Fruit fly (Drosophila melanogaster): ENCODE data around the gene Sidpn.

Gene Sidpn

DNA sequence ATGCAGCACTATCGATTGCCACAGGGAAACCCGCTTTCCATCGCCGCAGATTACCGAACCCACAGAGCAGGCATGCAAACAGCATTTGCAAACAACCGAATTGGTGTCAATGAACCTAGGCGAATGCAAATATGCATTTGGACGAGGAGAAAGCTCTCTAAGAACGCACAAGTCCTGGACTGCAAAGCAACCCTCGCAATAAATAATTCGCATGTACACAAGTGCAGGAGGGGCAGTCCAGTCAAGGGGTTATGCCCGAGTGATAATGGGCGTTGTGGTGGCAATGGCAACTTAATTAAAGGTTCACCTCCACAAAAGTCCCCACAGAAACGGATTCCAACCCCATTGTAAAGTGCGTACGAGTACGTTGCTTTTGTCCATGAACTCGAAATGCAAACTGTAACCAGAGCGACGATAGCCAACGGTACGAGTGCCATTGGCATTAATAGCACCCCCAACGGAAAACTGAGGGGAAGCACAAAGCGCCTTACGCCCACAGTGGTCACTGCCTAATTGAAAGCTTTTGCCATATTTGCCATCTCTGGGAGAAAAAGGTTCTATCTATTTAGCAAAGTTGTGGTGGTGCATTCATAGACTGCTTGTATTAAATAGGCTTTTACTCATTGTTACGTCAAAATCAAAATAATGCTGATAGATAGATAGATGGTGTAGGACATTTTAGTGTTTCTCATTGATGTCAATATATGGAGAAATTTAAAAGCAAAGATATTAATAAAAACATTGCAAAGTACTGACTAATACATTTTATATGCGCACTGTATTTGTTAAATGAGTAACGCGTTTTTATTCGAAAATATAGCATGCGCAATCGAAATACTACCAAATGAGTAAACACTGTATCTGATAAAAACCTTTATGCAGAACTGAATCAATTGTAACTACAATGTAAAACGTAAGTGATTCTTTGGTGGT, 44.4 kb upstream of the Sidpn start:
- TF ChIP-seq CG7045 (GFP tag; optimal IDR thresholded peaks at IDR 0.05) (no peak), Crg-1 (GFP tag; optimal IDR thresholded peaks at IDR 0.05) (no peak), kay (GFP tag; ENCODE audit: borderline replicate concordance) (peak; percentile 63), CG1620 (GFP tag; optimal IDR thresholded peaks at IDR 0.05) (no peak), Mnt (GFP tag; optimal IDR thresholded peaks at IDR 0.05) (no peak), CG12768 (GFP tag; optimal IDR thresholded peaks at IDR 0.05) (peak; percentile 52)

DNA sequence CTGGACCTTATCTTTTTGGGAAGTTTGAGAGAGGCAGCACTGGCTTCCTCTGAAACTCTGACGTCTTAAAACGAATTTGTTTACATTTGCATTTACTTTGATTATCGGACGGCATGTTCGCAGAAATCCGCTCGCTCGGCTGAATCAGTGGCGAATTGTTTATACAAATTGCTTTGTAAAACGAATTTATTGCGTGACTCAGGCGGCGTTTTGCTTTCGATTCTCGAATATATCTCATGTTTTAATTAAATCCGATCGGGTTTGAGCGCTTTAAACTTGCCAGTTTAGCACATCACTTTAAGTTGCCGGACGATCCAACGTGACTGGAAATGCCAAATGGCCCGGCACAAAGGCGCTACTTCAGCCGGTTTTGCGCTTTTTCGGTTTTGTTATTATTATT, 43.4 kb upstream of the Sidpn start:
- TF ChIP-seq Mnt (GFP tag; optimal IDR thresholded peaks at IDR 0.05) (no peak), CG1620 (GFP tag; optimal IDR thresholded peaks at IDR 0.05) (no peak), Clk (GFP tag; optimal IDR thresholded peaks at IDR 0.05) (no peak), cnc (optimal IDR thresholded peaks at IDR 0.05) (no peak), pad (GFP tag; optimal IDR thresholded peaks at IDR 0.05) (no peak), CG7045 (GFP tag; optimal IDR thresholded peaks at IDR 0.05) (no peak), kay (GFP tag; ENCODE audit: borderline replicate concordance) (no peak), bab1 (GFP tag; optimal IDR thresholded peaks at IDR 0.05) (no peak), cic (GFP tag; optimal IDR thresholded peaks at IDR 0.05) (peak; percentile 15), CG33017 (tag; optimal IDR thresholded peaks at IDR 0.05) (peak; percentile 5), tj (GFP tag; optimal IDR thresholded peaks at IDR 0.05) (peak; percentile 51), CG12768 (GFP tag; optimal IDR thresholded peaks at IDR 0.05) (no peak), CG7101 (tag; optimal IDR thresholded peaks at IDR 0.05) (no peak), Hr96 (GFP tag; optimal IDR thresholded peaks at IDR 0.05) (no peak), ovo (GFP tag; optimal IDR thresholded peaks at IDR 0.05) (no peak), Crg-1 (GFP tag; optimal IDR thresholded peaks at IDR 0.05) (no peak)

DNA sequence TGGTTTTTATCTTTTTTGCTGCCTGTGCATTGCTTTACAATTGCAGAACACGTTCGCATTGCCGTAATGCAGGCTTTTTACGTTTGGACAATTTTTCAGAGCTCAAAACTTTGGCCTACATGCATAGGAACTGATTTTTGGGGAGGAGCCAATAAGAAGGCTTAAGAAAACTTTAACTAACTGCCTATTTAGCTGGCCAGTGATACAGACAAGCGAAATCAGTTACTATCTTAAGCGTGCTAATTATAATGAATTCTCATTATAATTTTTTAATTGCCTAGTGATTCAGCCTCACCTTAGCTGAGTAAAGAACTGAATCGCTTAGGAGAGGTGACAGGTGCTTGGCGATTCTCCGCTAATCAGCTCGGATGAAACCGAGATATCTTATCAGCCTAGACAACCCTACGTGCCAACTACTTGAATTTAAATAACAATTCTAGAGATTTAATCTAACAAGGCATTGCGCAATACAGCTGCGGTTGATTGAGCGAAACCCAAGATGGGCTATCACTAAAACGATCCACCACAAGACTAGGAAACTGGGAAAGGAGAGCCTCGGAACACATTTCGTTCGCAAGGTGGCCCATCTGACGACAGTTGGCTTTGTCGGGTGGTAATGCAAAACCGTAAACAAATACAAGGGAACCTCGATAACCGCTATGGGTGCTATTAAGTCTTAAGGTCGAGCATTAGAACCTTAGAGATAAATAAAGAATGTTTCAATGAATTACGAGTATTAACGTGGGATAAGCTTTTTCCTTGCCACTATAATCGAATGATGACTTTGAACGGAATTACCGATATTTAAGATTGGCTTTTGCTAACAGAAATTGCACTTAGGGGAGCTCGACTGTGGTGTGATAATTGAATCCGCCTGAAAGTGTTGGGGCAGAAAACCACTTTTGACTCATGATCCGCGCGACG, 42.0 kb upstream of the Sidpn start:
- peak; percentile 29 for TF ChIP-seq CG14711 (tag; optimal IDR thresholded peaks at IDR 0.05)
- peak; percentile 6 for TF ChIP-seq Mnt (GFP tag; optimal IDR thresholded peaks at IDR 0.05)
- TF ChIP-seq Hr96 (GFP tag; optimal IDR thresholded peaks at IDR 0.05) = peak; percentile 54
- peak; percentile 56 for TF ChIP-seq CG7101 (tag; optimal IDR thresholded peaks at IDR 0.05)
- peak; percentile 25 for TF ChIP-seq CG12768 (GFP tag; optimal IDR thresholded peaks at IDR 0.05)
- TF ChIP-seq ovo (GFP tag; optimal IDR thresholded peaks at IDR 0.05) = no peak
- TF ChIP-seq cnc (optimal IDR thresholded peaks at IDR 0.05) = no peak
- TF ChIP-seq tj (GFP tag; optimal IDR thresholded peaks at IDR 0.05) = peak; percentile 10
- peak; percentile 53 for TF ChIP-seq CG7045 (GFP tag; optimal IDR thresholded peaks at IDR 0.05)
- TF ChIP-seq pad (GFP tag; optimal IDR thresholded peaks at IDR 0.05) = no peak
- TF ChIP-seq CG11617 (GFP tag; optimal IDR thresholded peaks at IDR 0.05) = peak; percentile 21
- no peak for TF ChIP-seq toe (GFP tag; optimal IDR thresholded peaks at IDR 0.05)
- peak; percentile 32 for TF ChIP-seq cic (GFP tag; optimal IDR thresholded peaks at IDR 0.05)
- no peak for TF ChIP-seq CG1620 (GFP tag; optimal IDR thresholded peaks at IDR 0.05)
- TF ChIP-seq CG5204 (GFP tag; optimal IDR thresholded peaks at IDR 0.05) = no peak
- peak; percentile 91 for TF ChIP-seq kay (GFP tag; ENCODE audit: borderline replicate concordance)
- TF ChIP-seq bab1 (GFP tag; optimal IDR thresholded peaks at IDR 0.05) = peak; percentile 20
- peak; percentile 66 for TF ChIP-seq CG33017 (tag; optimal IDR thresholded peaks at IDR 0.05)
- no peak for TF ChIP-seq Clk (GFP tag; optimal IDR thresholded peaks at IDR 0.05)
- TF ChIP-seq Crg-1 (GFP tag; optimal IDR thresholded peaks at IDR 0.05) = no peak

DNA sequence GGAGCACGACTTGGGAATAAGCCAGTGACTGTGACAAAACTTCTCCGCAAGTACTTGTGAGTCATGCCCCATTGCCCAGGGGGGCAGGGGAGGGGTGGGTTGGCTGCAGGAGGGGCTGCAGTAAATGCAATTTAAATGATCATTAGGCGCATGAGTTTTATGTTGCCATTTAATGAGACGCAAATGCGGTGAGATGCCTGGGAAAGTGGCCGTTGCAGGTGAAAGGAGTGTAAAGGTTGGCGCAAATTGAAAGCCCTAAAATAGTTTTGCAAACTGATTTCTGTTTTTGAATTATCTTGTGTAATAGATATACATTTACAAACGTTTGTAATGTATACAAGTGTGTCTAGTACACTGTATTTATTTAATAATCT, 41.4 kb upstream of the Sidpn start:
- TF ChIP-seq Hr96 (GFP tag; optimal IDR thresholded peaks at IDR 0.05) = no peak
- TF ChIP-seq ovo (GFP tag; optimal IDR thresholded peaks at IDR 0.05) = no peak
- TF ChIP-seq CG5204 (GFP tag; optimal IDR thresholded peaks at IDR 0.05) = no peak
- TF ChIP-seq Mnt (GFP tag; optimal IDR thresholded peaks at IDR 0.05) = no peak
- TF ChIP-seq Clk (GFP tag; optimal IDR thresholded peaks at IDR 0.05) = no peak
- no peak for TF ChIP-seq CG12768 (GFP tag; optimal IDR thresholded peaks at IDR 0.05)
- no peak for TF ChIP-seq tj (GFP tag; optimal IDR thresholded peaks at IDR 0.05)
- TF ChIP-seq CG7101 (tag; optimal IDR thresholded peaks at IDR 0.05) = no peak
- TF ChIP-seq CG33017 (tag; optimal IDR thresholded peaks at IDR 0.05) = no peak
- no peak for TF ChIP-seq CG11617 (GFP tag; optimal IDR thresholded peaks at IDR 0.05)
- no peak for TF ChIP-seq cnc (optimal IDR thresholded peaks at IDR 0.05)
- no peak for TF ChIP-seq CG14711 (tag; optimal IDR thresholded peaks at IDR 0.05)

DNA sequence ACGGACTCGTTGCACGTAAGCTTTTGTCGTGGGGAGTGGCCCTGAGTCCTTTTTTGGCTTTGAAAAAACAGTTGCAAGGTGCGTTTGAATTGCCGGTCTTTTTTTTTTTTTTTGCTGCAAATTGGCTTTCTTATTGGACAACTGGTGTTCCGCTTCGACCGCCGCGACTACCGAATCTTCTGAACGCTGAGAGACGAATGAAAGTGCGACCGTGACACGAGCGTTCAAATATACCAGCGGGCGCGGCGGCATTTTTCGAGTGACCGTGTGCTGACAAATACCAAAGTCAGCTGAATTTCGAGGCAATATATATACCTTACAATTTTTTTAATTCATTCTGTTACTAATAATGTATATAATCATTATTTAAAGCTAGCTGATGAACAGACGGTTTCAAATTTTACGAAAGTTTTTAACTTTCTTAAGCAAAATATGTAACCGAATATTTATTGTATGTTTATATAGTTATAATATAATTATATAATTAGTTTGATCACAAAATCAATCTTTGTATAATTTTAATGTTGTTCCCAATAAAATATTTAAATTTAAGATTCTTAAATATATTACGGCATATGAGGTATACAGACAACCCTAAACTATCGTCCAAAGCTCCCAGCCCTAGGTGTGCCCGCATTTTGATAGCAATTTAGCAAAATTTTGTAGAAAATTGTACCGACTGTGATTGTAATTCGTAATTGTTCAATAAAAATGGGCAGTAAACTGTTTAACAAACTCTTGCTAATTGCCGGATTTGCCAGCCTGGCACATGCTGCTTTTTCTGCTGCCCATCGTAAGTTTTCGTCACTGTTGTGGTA, 40.2 kb upstream of the Sidpn start, which contains the start of the genes Swip-1 and EMC5:
TSS of gene Swip-1 (minus strand) at position 203 of the 818 bp plus-strand sequence.
TSS of gene EMC5 (plus strand) at position 630 of the 818 bp plus-strand sequence.
- peak; percentile 29 for TF ChIP-seq CG33017 (tag; optimal IDR thresholded peaks at IDR 0.05)
- TF ChIP-seq Crg-1 (GFP tag; optimal IDR thresholded peaks at IDR 0.05) = no peak
- TF ChIP-seq CG11617 (GFP tag; optimal IDR thresholded peaks at IDR 0.05) = peak; percentile 65
- TF ChIP-seq toe (GFP tag; optimal IDR thresholded peaks at IDR 0.05) = peak; percentile 48
- peak; percentile 57 for TF ChIP-seq tj (GFP tag; optimal IDR thresholded peaks at IDR 0.05)
- peak; percentile 74 for TF ChIP-seq CG7101 (tag; optimal IDR thresholded peaks at IDR 0.05)
- TF ChIP-seq Clk (GFP tag; optimal IDR thresholded peaks at IDR 0.05) = no peak
- TF ChIP-seq cnc (optimal IDR thresholded peaks at IDR 0.05) = no peak
- TF ChIP-seq Hr96 (GFP tag; optimal IDR thresholded peaks at IDR 0.05) = no peak
- peak; percentile 26 for TF ChIP-seq pad (GFP tag; optimal IDR thresholded peaks at IDR 0.05)
- no peak for TF ChIP-seq kay (GFP tag; ENCODE audit: borderline replicate concordance)
- TF ChIP-seq ovo (GFP tag; optimal IDR thresholded peaks at IDR 0.05) = peak; percentile 36
- TF ChIP-seq bab1 (GFP tag; optimal IDR thresholded peaks at IDR 0.05) = peak; percentile 29
- TF ChIP-seq CG1620 (GFP tag; optimal IDR thresholded peaks at IDR 0.05) = peak; percentile 8
- TF ChIP-seq cic (GFP tag; optimal IDR thresholded peaks at IDR 0.05) = no peak
- no peak for TF ChIP-seq CG12768 (GFP tag; optimal IDR thresholded peaks at IDR 0.05)
- peak; percentile 2 for TF ChIP-seq CG7045 (GFP tag; optimal IDR thresholded peaks at IDR 0.05)
- TF ChIP-seq CG14711 (tag; optimal IDR thresholded peaks at IDR 0.05) = peak; percentile 92
- peak; percentile 22 for TF ChIP-seq Mnt (GFP tag; optimal IDR thresholded peaks at IDR 0.05)
- TF ChIP-seq CG5204 (GFP tag; optimal IDR thresholded peaks at IDR 0.05) = no peak

All from whole organism, adult.